Fruit fly (Drosophila melanogaster) whole organism, adult: Measurements from ENCODE around the gene Amun.
A peak's percentile ranks its signal among the peaks of the same experiment; 100 is the strongest.

Experiments
- CG11617 ChIP-seq: fragments of 200-800 bp; sonication (Bioruptor generic); optimal IDR thresholded peaks from 2 replicates; lab custom pipeline; 2017; ENCODE audit warnings: mild to moderate bottlenecking, missing biosample characterization, missing genetic modification reagents, missing genetic modification characterization
- CG12768 ChIP-seq: fragments of 200-800 bp; sonication (Bioruptor generic); optimal IDR thresholded peaks from 2 replicates; lab custom pipeline; 2017; ENCODE audit warnings: missing biosample characterization, missing genetic modification characterization, mild to moderate bottlenecking, moderate library complexity, missing genetic modification reagents
- CG14711 ChIP-seq: fragments of 200-800 bp; sonication (Bioruptor generic); optimal IDR thresholded peaks from 2 replicates; lab custom pipeline; 2018; ENCODE audit warnings: missing biosample characterization, mild to moderate bottlenecking, missing genetic modification characterization, moderate library complexity
- CG1620 ChIP-seq: fragments of 200-800 bp; sonication (Bioruptor generic); optimal IDR thresholded peaks from 2 replicates; lab custom pipeline; 2016; ENCODE audit warnings: missing biosample characterization, missing genetic modification characterization
- CG33017 ChIP-seq: fragments of 200-800 bp; sonication (Bioruptor generic); optimal IDR thresholded peaks from 2 replicates; lab custom pipeline; 2018; ENCODE audit warnings: missing biosample characterization, mild to moderate bottlenecking, missing genetic modification characterization, moderate library complexity
- CG5204 ChIP-seq: fragments of 200-800 bp; sonication (Bioruptor generic); optimal IDR thresholded peaks from 2 replicates; lab custom pipeline; 2016; ENCODE audit warnings: missing biosample characterization, missing genetic modification characterization
- CG7045 ChIP-seq: fragments of 200-800 bp; sonication (Bioruptor generic); optimal IDR thresholded peaks from 2 replicates; lab custom pipeline; 2017; ENCODE audit warnings: missing biosample characterization, mild to moderate bottlenecking, missing genetic modification characterization
- CG7101 ChIP-seq: fragments of 200-800 bp; sonication (Bioruptor generic); optimal IDR thresholded peaks from 2 replicates; lab custom pipeline; 2018; ENCODE audit warnings: missing biosample characterization, mild to moderate bottlenecking, missing genetic modification characterization, moderate library complexity
- Clk ChIP-seq: fragments of 200-800 bp; sonication (Bioruptor generic); optimal IDR thresholded peaks from 2 replicates; lab custom pipeline; 2017; ENCODE audit warnings: missing biosample characterization, missing genetic modification characterization
- Crg-1 ChIP-seq: fragments of 200-800 bp; sonication (Bioruptor generic); optimal IDR thresholded peaks from 2 replicates; lab custom pipeline; 2016; ENCODE audit warnings: missing biosample characterization, missing genetic modification characterization
- Hr96 ChIP-seq: fragments of 200-800 bp; sonication (Bioruptor generic); optimal IDR thresholded peaks from 2 replicates; lab custom pipeline; 2016; ENCODE audit warnings: missing biosample characterization, missing genetic modification characterization
- Mnt ChIP-seq: fragments of 200-800 bp; sonication (Bioruptor generic); optimal IDR thresholded peaks from 2 replicates; lab custom pipeline; 2016; ENCODE audit warnings: missing biosample characterization, mild to moderate bottlenecking, missing genetic modification characterization
- bab1 ChIP-seq: fragments of 200-800 bp; sonication (Bioruptor generic); optimal IDR thresholded peaks from 3 replicates; lab custom pipeline; 2019; ENCODE audit warnings: missing biosample characterization, mild to moderate bottlenecking, missing genetic modification characterization, moderate library complexity
- cic ChIP-seq: fragments of 200-800 bp; sonication (Bioruptor generic); optimal IDR thresholded peaks from 2 replicates; lab custom pipeline; 2017; ENCODE audit warnings: missing biosample characterization, mild to moderate bottlenecking, missing genetic modification characterization, moderate library complexity
- cnc ChIP-seq, 2 experiments: fragments of >200 bp; optimal IDR thresholded peaks; 2 replicates each; lab custom pipeline; 2017
- kay ChIP-seq: fragments of 200-800 bp; sonication (Bioruptor generic); peaks from one replicate; lab custom pipeline; 2016; ENCODE audit warnings: missing biosample characterization, missing genetic modification characterization, borderline replicate concordance
- ovo ChIP-seq: fragments of 200-800 bp; sonication (Bioruptor generic); optimal IDR thresholded peaks from 2 replicates; lab custom pipeline; 2016; ENCODE audit warnings: missing biosample characterization, missing genetic modification characterization
- pad ChIP-seq: fragments of 200-800 bp; sonication (Bioruptor generic); optimal IDR thresholded peaks from 3 replicates; lab custom pipeline; 2017; ENCODE audit warnings: missing biosample characterization, missing genetic modification characterization, mild to moderate bottlenecking, moderate library complexity, missing genetic modification reagents
- tj ChIP-seq: fragments of 200-800 bp; sonication (Bioruptor generic); optimal IDR thresholded peaks from 3 replicates; lab custom pipeline; 2017; ENCODE audit warnings: missing biosample characterization, mild to moderate bottlenecking, missing genetic modification characterization, moderate library complexity
- toe ChIP-seq: fragments of 200-800 bp; sonication (Bioruptor generic); optimal IDR thresholded peaks from 2 replicates; lab custom pipeline; 2016; ENCODE audit warnings: missing biosample characterization, missing genetic modification characterization

The Amun gene

dm6 chrX:11689669-11690068, 25.7 kb downstream of the Amun start:
- no peak for TF ChIP-seq CG14711 (tag; lab: Kevin White, UChicago)
- TF ChIP-seq cic (GFP tag; lab: Kevin White, UChicago) = no peak
- TF ChIP-seq bab1 (GFP tag; lab: Kevin White, UChicago) = no peak

DNA sequence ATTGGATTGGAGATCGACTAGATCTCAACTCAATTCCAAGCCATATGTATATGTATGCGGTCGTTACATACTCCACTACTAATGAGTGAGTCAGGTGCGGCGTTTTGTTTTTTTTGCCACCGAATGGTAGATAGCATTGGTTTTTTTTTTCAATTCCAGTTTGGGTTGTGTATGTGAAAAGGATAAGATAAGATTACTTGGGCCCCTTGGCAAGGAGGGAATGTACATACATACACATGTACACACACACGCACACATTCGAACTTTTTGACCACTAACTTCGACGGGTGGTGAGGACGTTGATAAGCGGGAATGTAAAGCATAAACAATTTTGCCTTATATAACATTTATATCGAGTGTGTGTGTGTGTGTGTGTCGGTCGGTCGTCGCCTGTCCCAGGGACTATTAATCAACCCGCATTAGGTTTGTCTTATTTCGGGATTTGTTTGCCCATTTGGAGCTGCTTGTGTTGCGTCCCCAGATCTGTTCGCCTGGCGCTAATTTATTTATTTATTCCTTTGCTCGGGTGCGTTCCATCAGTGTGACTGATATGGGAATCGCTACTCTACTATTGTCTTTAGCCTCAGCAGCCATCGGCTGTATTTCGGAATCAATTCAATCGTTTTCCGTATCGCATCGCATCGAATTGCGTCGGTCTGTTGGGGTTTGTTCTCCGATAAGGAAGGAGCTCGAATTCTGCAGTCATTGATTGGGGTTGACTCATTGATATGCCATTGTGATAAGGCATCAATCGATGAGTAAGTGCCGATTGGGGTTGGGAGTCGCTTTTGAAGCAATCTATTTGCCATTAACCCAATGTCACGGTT, 27.5 kb downstream of the Amun start:
- no peak for TF ChIP-seq Mnt
- TF ChIP-seq CG7045 (GFP tag; lab: Kevin White, UChicago) = no peak
- no peak for TF ChIP-seq Clk
- TF ChIP-seq kay (GFP tag; lab: Kevin White, UChicago) = peak; percentile 20
- no peak for TF ChIP-seq bab1 (GFP tag; lab: Kevin White, UChicago)
- TF ChIP-seq Crg-1 (GFP tag; lab: Kevin White, UChicago) = no peak

- TF ChIP-seq toe (GFP tag; lab: Kevin White, UChicago) (no peak), Mnt (no peak), CG7045 (GFP tag; lab: Kevin White, UChicago) (no peak), CG5204 (GFP tag; lab: Kevin White, UChicago) (no peak), cnc (optimal IDR thresholded peaks at IDR 0.05; lab: Kevin White, UChicago) (no peak), pad (GFP tag; lab: Kevin White, UChicago) (no peak), Clk (no peak), CG14711 (tag; lab: Kevin White, UChicago) (no peak), Crg-1 (GFP tag; lab: Kevin White, UChicago) (no peak), bab1 (GFP tag; lab: Kevin White, UChicago) (no peak), CG12768 (GFP tag; lab: Kevin White, UChicago) (no peak), kay (GFP tag; lab: Kevin White, UChicago) (no peak), CG1620 (GFP tag; lab: Kevin White, UChicago) (no peak), CG11617 (GFP tag; lab: Kevin White, UChicago) (no peak)
Observed at dm6 chrX:11686675-11687074, 28.7 kb downstream of the Amun start.

dm6 chrX:11685918-11686640, 29.3 kb downstream of the Amun start:
- TF ChIP-seq toe (GFP tag; lab: Kevin White, UChicago) (no peak), CG11617 (GFP tag; lab: Kevin White, UChicago) (peak; percentile 37), CG7045 (GFP tag; lab: Kevin White, UChicago) (peak; percentile 1), Hr96 (GFP tag; lab: Kevin White, UChicago) (no peak), CG1620 (GFP tag; lab: Kevin White, UChicago) (no peak), Crg-1 (GFP tag; lab: Kevin White, UChicago) (peak; percentile 23), Mnt (peak; percentile 57), bab1 (GFP tag; lab: Kevin White, UChicago) (peak; percentile 33), CG7101 (tag; lab: Kevin White, UChicago) (peak; percentile 29), CG12768 (GFP tag; lab: Kevin White, UChicago) (peak; percentile 12), cic (GFP tag; lab: Kevin White, UChicago) (peak; percentile 61), cnc (optimal IDR thresholded peaks at IDR 0.05; lab: Kevin White, UChicago) (no peak), tj (peak; percentile 45), kay (GFP tag; lab: Kevin White, UChicago) (no peak), ovo (GFP tag; lab: Kevin White, UChicago) (peak; percentile 68), CG33017 (tag; lab: Kevin White, UChicago) (no peak), CG14711 (tag; lab: Kevin White, UChicago) (peak; percentile 16), Clk (no peak), pad (GFP tag; lab: Kevin White, UChicago) (peak; percentile 49)

- TF ChIP-seq Crg-1 (GFP tag; lab: Kevin White, UChicago) = peak; percentile 23
- peak; percentile 44 for TF ChIP-seq bab1 (GFP tag; lab: Kevin White, UChicago)
- peak; percentile 47 for TF ChIP-seq tj
- no peak for TF ChIP-seq toe (GFP tag; lab: Kevin White, UChicago)
- peak; percentile 50 for TF ChIP-seq ovo (GFP tag; lab: Kevin White, UChicago)
- TF ChIP-seq Mnt = peak; percentile 43
- peak; percentile 19 for TF ChIP-seq CG11617 (GFP tag; lab: Kevin White, UChicago)
- TF ChIP-seq CG7101 (tag; lab: Kevin White, UChicago) = no peak
- peak; percentile 55 for TF ChIP-seq kay (GFP tag; lab: Kevin White, UChicago)
Observed at dm6 chrX:11684462-11684861, 30.9 kb downstream of the Amun start.

- TF ChIP-seq cnc (optimal IDR thresholded peaks at IDR 0.05; lab: Kevin White, UChicago) = no peak
- TF ChIP-seq CG11617 (GFP tag; lab: Kevin White, UChicago) = no peak
- peak; percentile 75 for TF ChIP-seq cic (GFP tag; lab: Kevin White, UChicago)
- TF ChIP-seq CG12768 (GFP tag; lab: Kevin White, UChicago) = peak; percentile 2
- peak; percentile 50 for TF ChIP-seq bab1 (GFP tag; lab: Kevin White, UChicago)
- TF ChIP-seq Mnt = peak; percentile 62
- peak; percentile 29 for TF ChIP-seq tj
- TF ChIP-seq pad (GFP tag; lab: Kevin White, UChicago) = peak; percentile 6
- TF ChIP-seq CG7101 (tag; lab: Kevin White, UChicago) = peak; percentile 27
- TF ChIP-seq CG14711 (tag; lab: Kevin White, UChicago) = no peak
- TF ChIP-seq kay (GFP tag; lab: Kevin White, UChicago) = no peak
- no peak for TF ChIP-seq CG1620 (GFP tag; lab: Kevin White, UChicago)
- no peak for TF ChIP-seq Crg-1 (GFP tag; lab: Kevin White, UChicago)
- no peak for TF ChIP-seq Clk
- TF ChIP-seq CG5204 (GFP tag; lab: Kevin White, UChicago) = no peak
- TF ChIP-seq toe (GFP tag; lab: Kevin White, UChicago) = no peak
- peak; percentile 5 for TF ChIP-seq Hr96 (GFP tag; lab: Kevin White, UChicago)
- no peak for TF ChIP-seq CG7045 (GFP tag; lab: Kevin White, UChicago)
- TF ChIP-seq ovo (GFP tag; lab: Kevin White, UChicago) = peak; percentile 37
- no peak for TF ChIP-seq CG33017 (tag; lab: Kevin White, UChicago)
Observed at dm6 chrX:11683480-11683879, 31.9 kb downstream of the Amun start.
